Fruit fly (Drosophila melanogaster) whole organism, pupa: ENCODE data around the gene Nek2.
A peak's percentile ranks its signal among the peaks of the same experiment; 100 is the strongest.

Source experiments
- CG12605 ChIP-seq: fragments of 200-800 bp; sonication (Bioruptor generic); IDR thresholded peaks from 2 replicates; pipeline ENCODE4 v1.3.6; 2022; ENCODE audit warnings: missing biosample characterization, missing genetic modification characterization
- CG13204 ChIP-seq: fragments of 200-800 bp; sonication (Bioruptor generic); optimal IDR thresholded peaks from 2 replicates; lab custom pipeline; 2018; ENCODE audit warnings: missing biosample characterization, mild to moderate bottlenecking, missing genetic modification characterization, moderate library complexity
- CG14655 ChIP-seq: fragments of 200-800 bp; sonication (Bioruptor generic); optimal IDR thresholded peaks from 3 replicates; lab custom pipeline; 2017; ENCODE audit warnings: mild to moderate bottlenecking, missing biosample characterization, missing genetic modification reagents, missing genetic modification characterization
- CG15710 ChIP-seq: fragments of 200-800 bp; sonication (Bioruptor generic); optimal IDR thresholded peaks from 2 replicates; lab custom pipeline; 2018; ENCODE audit warnings: missing biosample characterization, mild to moderate bottlenecking, missing genetic modification characterization, moderate library complexity
- CG17806 ChIP-seq: fragments of 200-800 bp; sonication (Bioruptor generic); optimal IDR thresholded peaks from 2 replicates; lab custom pipeline; 2018; ENCODE audit warnings: missing biosample characterization, mild to moderate bottlenecking, missing genetic modification characterization, moderate library complexity
- CG34367 ChIP-seq: fragments of 200-800 bp; sonication (Bioruptor generic); optimal IDR thresholded peaks from 2 replicates; lab custom pipeline; 2018; ENCODE audit warnings: missing biosample characterization, mild to moderate bottlenecking, missing genetic modification characterization
- CG4496 ChIP-seq: fragments of 200-800 bp; sonication (Bioruptor generic); IDR thresholded peaks from 3 replicates; pipeline ENCODE4 v1.3.6; 2022; ENCODE audit warnings: missing biosample characterization, missing genetic modification characterization
- CG8159 ChIP-seq: fragments of 200-800 bp; sonication (Bioruptor generic); optimal IDR thresholded peaks from 3 replicates; lab custom pipeline; 2018; ENCODE audit warnings: missing biosample characterization, mild to moderate bottlenecking, missing genetic modification characterization, moderate library complexity
- CG9948 ChIP-seq: fragments of 200-800 bp; sonication (Bioruptor generic); optimal IDR thresholded peaks from 2 replicates; lab custom pipeline; 2018; ENCODE audit warnings: missing biosample characterization, mild to moderate bottlenecking, missing genetic modification characterization, moderate library complexity
- D1 ChIP-seq: fragments of 200-800 bp; sonication (Bioruptor generic); optimal IDR thresholded peaks from 2 replicates; lab custom pipeline; 2018; ENCODE audit warnings: missing biosample characterization, mild to moderate bottlenecking, missing genetic modification characterization, moderate library complexity
- EcR ChIP-seq: fragments of 200-800 bp; sonication (Bioruptor generic); optimal IDR thresholded peaks from 3 replicates; lab custom pipeline; 2019; ENCODE audit warnings: missing biosample characterization, missing genetic modification characterization, mild to moderate bottlenecking, moderate library complexity, missing genetic modification reagents
- Ets98B ChIP-seq: fragments of 200-800 bp; sonication (Bioruptor generic); IDR thresholded peaks from 2 replicates; pipeline ENCODE4 v1.3.6; 2022; ENCODE audit warnings: missing biosample characterization, missing genetic modification characterization
- Pif1B ChIP-seq: fragments of 200-800 bp; sonication (Bioruptor generic); optimal IDR thresholded peaks from 3 replicates; lab custom pipeline; 2016; ENCODE audit warnings: missing biosample characterization, missing genetic modification characterization
- rn ChIP-seq: fragments of 200-800 bp; sonication (Bioruptor generic); IDR thresholded peaks from 2 replicates; pipeline ENCODE4 v1.3.6; 2022; ENCODE audit warnings: missing biosample characterization, missing genetic modification characterization

dm6 chrX:7933210-7933915, 41.9 kb upstream of the Nek2 start, which contains the start of the genes Dhdds and RpS14a:
- TF ChIP-seq CG9948 (tag; lab: Kevin White, UChicago) (no peak), CG13204 (no peak), CG8159 (no peak), CG34367 (tag; lab: Kevin White, UChicago) (peak; percentile 38), Pif1B (GFP tag; lab: Kevin White, UChicago) (no peak), D1 (tag; lab: Kevin White, UChicago) (no peak), CG15710 (tag; lab: Kevin White, UChicago) (no peak), CG12605 (GFP tag; lab: Robert Waterston, UW) (0 out of 2 replicates have a peak, but pooled peaks have one; percentile 18), CG17806 (tag; lab: Kevin White, UChicago) (no peak), rn (GFP tag; lab: Robert Waterston, UW) (no peak), CG14655 (GFP tag; lab: Kevin White, UChicago) (no peak), CG4496 (GFP tag; lab: Robert Waterston, UW) (no peak), Ets98B (GFP tag; lab: Robert Waterston, UW) (no peak; the same call in 1 of the 2 replicates), EcR (GFP tag; lab: Kevin White, UChicago) (no peak)
